Fruit fly (Drosophila melanogaster) whole organism, prepupa: ENCODE results near the gene Hex-A.

ENCODE experiments used
- Blimp-1 ChIP-seq: fragments of 200-800 bp; sonication (Bioruptor generic); optimal IDR thresholded peaks from 3 replicates; lab custom pipeline; 2017; ENCODE audit warnings: missing biosample characterization, missing genetic modification characterization, mild to moderate bottlenecking, moderate library complexity, missing genetic modification reagents
- CG10631 ChIP-seq: fragments of 200-800 bp; sonication (Bioruptor generic); optimal IDR thresholded peaks from 2 replicates; lab custom pipeline; 2016; ENCODE audit warnings: missing biosample characterization, missing genetic modification characterization
- CG10669 ChIP-seq: fragments of 200-800 bp; sonication (Bioruptor generic); optimal IDR thresholded peaks from 3 replicates; lab custom pipeline; 2018; ENCODE audit warnings: missing biosample characterization, mild to moderate bottlenecking, missing genetic modification characterization, moderate library complexity
- CG11294 ChIP-seq: fragments of 200-800 bp; sonication (Bioruptor generic); IDR thresholded peaks from 2 replicates; pipeline ENCODE4 v1.3.6; 2022; ENCODE audit warnings: missing biosample characterization, missing genetic modification characterization
- CG11762 ChIP-seq: fragments of 200-800 bp; sonication (Bioruptor generic); optimal IDR thresholded peaks from 3 replicates; lab custom pipeline; 2016; ENCODE audit warnings: missing biosample characterization, missing genetic modification characterization; ENCODE audit not compliant: insufficient read depth
- CG11902 ChIP-seq: fragments of 200-800 bp; sonication (Bioruptor generic); optimal IDR thresholded peaks from 3 replicates; lab custom pipeline; 2016; ENCODE audit warnings: missing biosample characterization, missing genetic modification characterization
- CG15336 ChIP-seq: fragments of 200-800 bp; sonication (Bioruptor generic); IDR thresholded peaks from 2 replicates; pipeline ENCODE4 v1.3.6; 2022; ENCODE audit warnings: missing biosample characterization, missing genetic modification characterization
- CG16779 ChIP-seq: fragments of 200-800 bp; sonication (Bioruptor generic); optimal IDR thresholded peaks from 3 replicates; lab custom pipeline; 2017; ENCODE audit warnings: missing biosample characterization, mild to moderate bottlenecking, missing genetic modification characterization
- CG3032 ChIP-seq: fragments of 200-800 bp; optimal IDR thresholded peaks from 2 replicates; lab custom pipeline; 2019; ENCODE audit warnings: missing biosample characterization, mild to moderate bottlenecking, missing genetic modification characterization, moderate library complexity
- CG31627 ChIP-seq: fragments of 200-800 bp; sonication (Bioruptor generic); optimal IDR thresholded peaks from 3 replicates; lab custom pipeline; 2016; ENCODE audit warnings: missing biosample characterization, missing genetic modification characterization
- CG32006 ChIP-seq: fragments of 200-800 bp; sonication (Bioruptor generic); optimal IDR thresholded peaks from 3 replicates; lab custom pipeline; 2017; ENCODE audit warnings: missing biosample characterization, mild to moderate bottlenecking, missing genetic modification characterization
- CG34406 ChIP-seq: fragments of 200-800 bp; sonication (Bioruptor generic); optimal IDR thresholded peaks from 3 replicates; lab custom pipeline; 2016; ENCODE audit warnings: missing biosample characterization, missing genetic modification characterization
- CG3919 ChIP-seq: fragments of 200-800 bp; sonication (Bioruptor generic); optimal IDR thresholded peaks from 3 replicates; lab custom pipeline; 2016; ENCODE audit warnings: missing biosample characterization, missing genetic modification characterization
- CG4318 ChIP-seq: fragments of 200-800 bp; sonication (Bioruptor generic); optimal IDR thresholded peaks from 3 replicates; lab custom pipeline; 2017; ENCODE audit warnings: missing biosample characterization, mild to moderate bottlenecking, missing genetic modification characterization
- CG6276 ChIP-seq: fragments of 200-800 bp; sonication (Bioruptor generic); optimal IDR thresholded peaks from 2 replicates; lab custom pipeline; 2017; ENCODE audit warnings: missing biosample characterization, mild to moderate bottlenecking, missing genetic modification characterization
- CG6792 ChIP-seq: fragments of 200-800 bp; sonication (Bioruptor generic); optimal IDR thresholded peaks from 3 replicates; lab custom pipeline; 2016; ENCODE audit warnings: missing biosample characterization, missing genetic modification characterization
- CG6854 ChIP-seq: fragments of 200-800 bp; sonication (Bioruptor generic); optimal IDR thresholded peaks from 2 replicates; lab custom pipeline; 2017; ENCODE audit warnings: missing biosample characterization, mild to moderate bottlenecking, missing genetic modification characterization
- CG8119 ChIP-seq: fragments of 200-800 bp; sonication (Bioruptor generic); IDR thresholded peaks from 3 replicates; pipeline ENCODE4 v1.3.6; 2022; ENCODE audit warnings: missing biosample characterization, missing genetic modification characterization
- CG8632 ChIP-seq: fragments of 200-800 bp; sonication (Bioruptor generic); optimal IDR thresholded peaks from 3 replicates; lab custom pipeline; 2016; ENCODE audit warnings: missing biosample characterization, missing genetic modification characterization
- CG9139 ChIP-seq: fragments of 200-800 bp; sonication (Bioruptor generic); optimal IDR thresholded peaks from 3 replicates; lab custom pipeline; 2017; ENCODE audit warnings: missing biosample characterization, mild to moderate bottlenecking, missing genetic modification characterization
- Eip75B ChIP-seq: fragments of 200-800 bp; sonication (Bioruptor generic); optimal IDR thresholded peaks from 3 replicates; lab custom pipeline; 2016; ENCODE audit warnings: missing biosample characterization, missing genetic modification characterization
- Eip78C ChIP-seq: fragments of 200-800 bp; sonication (Bioruptor generic); peaks from one replicate; lab custom pipeline; 2016; ENCODE audit warnings: missing biosample characterization, missing genetic modification characterization
- Eip93F ChIP-seq: fragments of 200-800 bp; sonication (Bioruptor generic); optimal IDR thresholded peaks from 2 replicates; lab custom pipeline; 2016; ENCODE audit warnings: missing biosample characterization, mild to moderate bottlenecking, missing genetic modification characterization
- Ets21C ChIP-seq: fragments of 200-800 bp; sonication (Bioruptor generic); optimal IDR thresholded peaks from 3 replicates; lab custom pipeline; 2016; ENCODE audit warnings: missing biosample characterization, missing genetic modification characterization
- Ets96B ChIP-seq: fragments of 200-800 bp; optimal IDR thresholded peaks from 2 replicates; lab custom pipeline; 2019; ENCODE audit warnings: missing biosample characterization, mild to moderate bottlenecking, missing genetic modification characterization, moderate library complexity
- Gug ChIP-seq: fragments of 200-800 bp; sonication (Bioruptor generic); IDR thresholded peaks from 2 replicates; pipeline ENCODE4 v1.3.6; 2022; ENCODE audit warnings: missing biosample characterization, missing genetic modification characterization
- Hr38 ChIP-seq: sonication (Bioruptor generic); optimal IDR thresholded peaks from 2 replicates; lab custom pipeline; 2016; ENCODE audit warnings: missing biosample characterization, missing genetic modification characterization
- Hr39 ChIP-seq: fragments of 200-800 bp; sonication (Bioruptor generic); optimal IDR thresholded peaks from 2 replicates; lab custom pipeline; 2016; ENCODE audit warnings: missing biosample characterization, missing genetic modification characterization
- Hr4 ChIP-seq: fragments of 200-800 bp; sonication (Bioruptor generic); optimal IDR thresholded peaks from 3 replicates; lab custom pipeline; 2016; ENCODE audit warnings: missing biosample characterization, missing genetic modification characterization
- Lpt ChIP-seq: fragments of 200-800 bp; sonication (Bioruptor generic); optimal IDR thresholded peaks from 3 replicates; lab custom pipeline; 2016; ENCODE audit warnings: missing biosample characterization, missing genetic modification characterization
- Met ChIP-seq: fragments of 200-800 bp; sonication (Bioruptor generic); optimal IDR thresholded peaks from 3 replicates; lab custom pipeline; 2016; ENCODE audit warnings: missing biosample characterization, missing genetic modification characterization
- OdsH ChIP-seq: fragments of 200-800 bp; sonication (Bioruptor generic); optimal IDR thresholded peaks from 3 replicates; lab custom pipeline; 2016; ENCODE audit warnings: missing biosample characterization, missing genetic modification characterization
- Smox ChIP-seq: fragments of 200-800 bp; sonication (Bioruptor generic); optimal IDR thresholded peaks from 3 replicates; lab custom pipeline; 2016; ENCODE audit warnings: missing biosample characterization, missing genetic modification characterization
- Sox102F ChIP-seq: fragments of 200-800 bp; sonication (Bioruptor generic); optimal IDR thresholded peaks from 2 replicates; lab custom pipeline; 2016; ENCODE audit warnings: missing biosample characterization, mild to moderate bottlenecking, missing genetic modification characterization
- Sox14 ChIP-seq: fragments of 200-800 bp; sonication (Bioruptor generic); optimal IDR thresholded peaks from 3 replicates; lab custom pipeline; 2016; ENCODE audit warnings: missing biosample characterization, missing genetic modification characterization
- Sox15 ChIP-seq: fragments of 200-800 bp; sonication (Bioruptor generic); optimal IDR thresholded peaks from 3 replicates; lab custom pipeline; 2016; ENCODE audit warnings: missing biosample characterization, missing genetic modification characterization
- achi ChIP-seq: fragments of 200-800 bp; sonication (Bioruptor generic); optimal IDR thresholded peaks from 3 replicates; lab custom pipeline; 2016; ENCODE audit warnings: missing biosample characterization, missing genetic modification characterization
- dac ChIP-seq: fragments of 200-800 bp; sonication (Bioruptor generic); optimal IDR thresholded peaks from 2 replicates; lab custom pipeline; 2017; ENCODE audit warnings: missing biosample characterization, mild to moderate bottlenecking, missing genetic modification characterization
- dsx ChIP-seq: fragments of 200-800 bp; optimal IDR thresholded peaks from 3 replicates; lab custom pipeline; 2019; ENCODE audit warnings: missing biosample characterization, mild to moderate bottlenecking, missing genetic modification characterization, moderate library complexity; ENCODE audit not compliant: poor library complexity, severe bottlenecking
- eg ChIP-seq: fragments of 200-800 bp; sonication (Bioruptor generic); IDR thresholded peaks from 3 replicates; pipeline ENCODE4 v1.3.6; 2022; ENCODE audit warnings: missing biosample characterization, missing genetic modification characterization
- fd59A ChIP-seq: fragments of 200-800 bp; sonication (Bioruptor generic); optimal IDR thresholded peaks from 2 replicates; lab custom pipeline; 2017; ENCODE audit warnings: missing biosample characterization, mild to moderate bottlenecking, missing genetic modification characterization, missing genetic modification reagents
- fd85E ChIP-seq: fragments of 200-800 bp; sonication (Bioruptor generic); optimal IDR thresholded peaks from 3 replicates; lab custom pipeline; 2016; ENCODE audit warnings: missing biosample characterization, missing genetic modification characterization
- fkh ChIP-seq: fragments of 200-800 bp; sonication (Bioruptor generic); optimal IDR thresholded peaks from 3 replicates; lab custom pipeline; 2017; ENCODE audit warnings: missing biosample characterization, mild to moderate bottlenecking, missing genetic modification characterization, moderate library complexity
- lz ChIP-seq: fragments of 200-800 bp; sonication (Bioruptor generic); optimal IDR thresholded peaks from 3 replicates; lab custom pipeline; 2016; ENCODE audit warnings: missing biosample characterization, missing genetic modification characterization
- net ChIP-seq: fragments of 200-800 bp; sonication (Bioruptor generic); optimal IDR thresholded peaks from 3 replicates; lab custom pipeline; 2016; ENCODE audit warnings: missing biosample characterization, missing genetic modification characterization
- pdm3 ChIP-seq: fragments of 200-800 bp; sonication (Bioruptor generic); optimal IDR thresholded peaks from 3 replicates; lab custom pipeline; 2016; ENCODE audit warnings: missing biosample characterization, missing genetic modification characterization
- salr ChIP-seq, 2 experiments: fragments of 200-800 bp; sonication (Bioruptor generic); optimal IDR thresholded peaks; 3 replicates each; lab custom pipeline; 2016 to 2018; ENCODE audit warnings: missing biosample characterization in 2 of 2, missing genetic modification characterization in 2 of 2, mild to moderate bottlenecking in 1 of 2
- spab ChIP-seq: fragments of 200-800 bp; sonication (Bioruptor generic); optimal IDR thresholded peaks from 2 replicates; lab custom pipeline; 2017; ENCODE audit warnings: missing biosample characterization, mild to moderate bottlenecking, missing genetic modification characterization, missing genetic modification reagents
- svp ChIP-seq: fragments of 200-800 bp; sonication (Bioruptor generic); peaks from one replicate; lab custom pipeline; 2016; ENCODE audit warnings: missing biosample characterization, missing genetic modification characterization
- topi ChIP-seq: fragments of 200-800 bp; sonication (Bioruptor generic); optimal IDR thresholded peaks from 3 replicates; lab custom pipeline; 2016; ENCODE audit warnings: missing biosample characterization, missing genetic modification characterization
- vri ChIP-seq: fragments of 200-800 bp; sonication (Bioruptor generic); optimal IDR thresholded peaks from 3 replicates; lab custom pipeline; 2016; ENCODE audit warnings: missing biosample characterization, mild to moderate bottlenecking, missing genetic modification characterization

Hex-A gene

dm6 chrX:9582659-9583317 lies 2.7 kb upstream of the Hex-A start:
- TF ChIP-seq Sox15 (peak; percentile 27), svp (GFP tag; lab: Kevin White, UChicago) (peak; percentile 77), CG8632 (GFP tag; lab: Kevin White, UChicago) (peak; percentile 69), Lpt (GFP tag; lab: Kevin White, UChicago) (peak; percentile 65), spab (GFP tag; lab: Kevin White, UChicago) (peak; percentile 44), CG6792 (peak; percentile 65), salr (GFP tag; optimal IDR thresholded peaks at IDR 0.05; lab: Kevin White, UChicago) (peak in 1 of 2 experiments; percentile 65), Hr4 (GFP tag; lab: Kevin White, UChicago) (peak; percentile 62), Ets96B (tag; lab: Kevin White, UChicago) (peak; percentile 68), dac (GFP tag; lab: Kevin White, UChicago) (no peak), fd85E (peak; percentile 17), achi (peak; percentile 32), OdsH (GFP tag; lab: Kevin White, UChicago) (peak; percentile 65), Blimp-1 (GFP tag; lab: Kevin White, UChicago) (no peak), lz (GFP tag; lab: Kevin White, UChicago) (peak; percentile 58), net (GFP tag; lab: Kevin White, UChicago) (peak; percentile 54), CG16779 (tag; lab: Kevin White, UChicago) (no peak), Eip75B (GFP tag; lab: Kevin White, UChicago) (peak; percentile 52), CG31627 (GFP tag; lab: Kevin White, UChicago) (peak; percentile 30), topi (GFP tag; lab: Kevin White, UChicago) (peak; percentile 65), Gug (GFP tag; lab: Robert Waterston, UW) (peak; percentile 45), CG3919 (peak; percentile 64), Eip93F (GFP tag; lab: Kevin White, UChicago) (peak; percentile 65), Sox102F (peak; percentile 46), CG11902 (GFP tag; lab: Kevin White, UChicago) (peak; percentile 36), Hr38 (GFP tag; lab: Kevin White, UChicago) (no peak), Hr39 (GFP tag; lab: Kevin White, UChicago) (peak; percentile 47), CG11294 (no peak), pdm3 (GFP tag; lab: Kevin White, UChicago) (peak; percentile 72), Ets21C (GFP tag; lab: Kevin White, UChicago) (peak; percentile 15), CG8119 (GFP tag; lab: Robert Waterston, UW) (peak; percentile 68; the same call in 2 of the 3 replicates), CG11762 (GFP tag; lab: Kevin White, UChicago) (no peak), CG9139 (GFP tag; lab: Kevin White, UChicago) (no peak), fd59A (GFP tag; lab: Kevin White, UChicago) (peak; percentile 48), vri (GFP tag; lab: Kevin White, UChicago) (peak; percentile 26), CG10669 (GFP tag; lab: Kevin White, UChicago) (peak; percentile 66), dsx (peak; percentile 57), Smox (peak; percentile 69), CG15336 (peak; percentile 61), CG10631 (GFP tag; lab: Kevin White, UChicago) (peak; percentile 71), CG34406 (GFP tag; lab: Kevin White, UChicago) (peak; percentile 68), CG6854 (no peak), eg (GFP tag; lab: Robert Waterston, UW) (peak; percentile 47; the same call in 1 of the 3 replicates), Eip78C (GFP tag; lab: Kevin White, UChicago) (peak; percentile 94), Met (GFP tag; lab: Kevin White, UChicago) (peak; percentile 69), fkh (GFP tag; lab: Kevin White, UChicago) (no peak), CG6276 (GFP tag; lab: Kevin White, UChicago) (peak; percentile 65), CG32006 (GFP tag; lab: Kevin White, UChicago) (peak; percentile 81), Sox14 (GFP tag; lab: Kevin White, UChicago) (peak; percentile 62), CG4318 (peak; percentile 33), CG3032 (tag; lab: Kevin White, UChicago) (peak; percentile 69)
